Worm (Caenorhabditis elegans) whole organism, mixed stage, embryonic: ENCODE measurements around the gene snf-6.

Experiments used
- blmp-1 ChIP-seq: fragments of 150-350 bp; optimal IDR thresholded peaks from 2 replicates; lab custom pipeline; 2014; ENCODE audit warnings: missing biosample characterization, missing genetic modification characterization
- elt-1 ChIP-seq: sonication (generic microtip); optimal IDR thresholded peaks from 2 replicates; lab custom pipeline; 2017; ENCODE audit warnings: missing genetic modification characterization, mild to moderate bottlenecking, missing compliant biosample characterization, antibody characterized with exemption, moderate library complexity, borderline replicate concordance; ENCODE audit not compliant: insufficient read depth
- elt-3 ChIP-seq: fragments of 150-350 bp; optimal IDR thresholded peaks from 2 replicates; lab custom pipeline; 2014; ENCODE audit warnings: missing biosample characterization, missing genetic modification characterization
- mep-1 ChIP-seq: fragments of 150-350 bp; optimal IDR thresholded peaks from 2 replicates; lab custom pipeline; 2017; ENCODE audit warnings: missing biosample characterization, missing genetic modification reagents, missing genetic modification characterization, inconsistent platforms
- sptf-1 ChIP-seq: sonication (generic microtip); optimal IDR thresholded peaks from 2 replicates; lab custom pipeline; 2017; ENCODE audit warnings: mild to moderate bottlenecking, missing genetic modification characterization, moderate library complexity, missing compliant biosample characterization
- unc-39 ChIP-seq: fragments of 150-350 bp; optimal IDR thresholded peaks from 2 replicates; lab custom pipeline; 2014; ENCODE audit warnings: missing biosample characterization, missing genetic modification characterization
- unc-62 ChIP-seq: fragments of 150-350 bp; optimal IDR thresholded peaks from 2 replicates; lab custom pipeline; 2014; ENCODE audit warnings: missing biosample characterization, missing genetic modification reagents, missing genetic modification characterization
- ztf-11 ChIP-seq: fragments of 150-350 bp; optimal IDR thresholded peaks from 2 replicates; lab custom pipeline; 2014; ENCODE audit warnings: missing biosample characterization, missing genetic modification characterization

DNA sequence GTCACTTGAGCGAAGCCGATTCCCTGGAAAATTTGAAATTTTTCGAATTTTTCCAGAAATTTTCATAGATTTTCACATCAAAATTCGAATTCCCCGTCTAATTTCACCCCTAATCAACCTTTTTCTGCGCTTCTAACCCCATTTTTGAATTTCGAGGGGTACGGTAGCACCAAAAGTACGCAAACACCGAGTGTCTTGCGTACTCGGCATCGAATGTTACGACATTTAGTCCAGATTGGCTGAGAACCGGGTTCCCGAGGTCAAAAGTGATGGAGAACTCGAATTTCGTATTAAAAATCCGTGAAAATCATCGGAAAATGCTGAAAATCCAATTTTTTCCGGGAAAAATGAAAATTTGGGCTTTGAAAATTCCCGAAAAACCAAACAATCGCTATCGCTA is 4.2 kb downstream of the snf-6 start:
- TF ChIP-seq unc-62 (GFP tag; lab: Kevin White, UChicago) (no peak), blmp-1 (tag; lab: Kevin White, UChicago) (no peak), mep-1 (tag; lab: Kevin White, UChicago) (no peak), unc-39 (tag; lab: Kevin White, UChicago) (no peak), sptf-1 (tag; lab: Kevin White, UChicago) (no peak), elt-3 (tag; lab: Kevin White, UChicago) (no peak), ztf-11 (tag; lab: Kevin White, UChicago) (no peak), elt-1 (tag; lab: Kevin White, UChicago) (no peak)
